Worm (Caenorhabditis elegans): ENCODE data around the gene Y43F8B.1.

DNA sequence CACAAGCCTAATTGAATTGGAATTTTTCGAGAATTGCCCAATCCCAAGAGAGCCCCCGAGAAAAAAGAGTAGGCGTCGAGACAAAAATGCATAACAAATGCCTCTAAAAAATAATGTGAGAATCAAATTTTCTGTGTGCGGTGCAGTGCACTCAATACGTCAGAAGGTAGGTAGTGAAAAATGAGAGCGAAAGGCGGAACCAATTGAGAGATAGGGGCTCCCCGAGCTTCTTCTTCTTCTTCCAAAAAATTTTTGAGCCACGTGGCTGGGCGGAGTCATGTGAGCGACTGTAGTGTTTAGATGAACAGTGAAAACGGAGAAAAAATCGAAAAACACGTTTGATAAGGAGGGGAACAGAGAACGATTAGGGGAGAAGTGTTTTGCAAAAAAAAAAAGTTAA lies 21.4 kb downstream of the Y43F8B.1 start:
- TF ChIP-seq tab-1 (GFP tag; IDR thresholded peaks at IDR 0.05), result no peak
- no peak for TF ChIP-seq T22C8.4 (GFP tag; IDR thresholded peaks at IDR 0.05)
- no peak for TF ChIP-seq ztf-23 (GFP tag; IDR thresholded peaks at IDR 0.05)

Data from whole organism, midembryonic.